Worm (Caenorhabditis elegans) whole organism, L2 larva: Measurements from ENCODE around the gene C05D11.8.

Experiments used
- aly-2 ChIP-seq: fragments of 150-350 bp; optimal IDR thresholded peaks from 2 replicates; lab custom pipeline; 2014; ENCODE audit warnings: missing biosample characterization, missing genetic modification characterization
- ama-1 ChIP-seq: fragments of 150-350 bp; optimal IDR thresholded peaks from 2 replicates; lab custom pipeline; 2018; ENCODE audit warnings: inconsistent platforms
- ceh-16 ChIP-seq: fragments of 150-350 bp; optimal IDR thresholded peaks from 2 replicates; lab custom pipeline; 2014; ENCODE audit warnings: missing biosample characterization, missing genetic modification characterization
- nhr-77 ChIP-seq: fragments of 150-350 bp; optimal IDR thresholded peaks from 2 replicates; lab custom pipeline; 2014; ENCODE audit warnings: missing biosample characterization, missing genetic modification characterization
- skn-1 ChIP-seq: sonication (generic microtip); optimal IDR thresholded peaks from 2 replicates; lab custom pipeline; 2017; ENCODE audit warnings: missing biosample characterization, missing genetic modification characterization
- unc-62 ChIP-seq: fragments of 150-350 bp; optimal IDR thresholded peaks from 2 replicates; lab custom pipeline; 2014; ENCODE audit warnings: missing biosample characterization, missing genetic modification reagents, missing genetic modification characterization

- TF ChIP-seq ama-1 (lab: Kevin White, UChicago), result no peak
- TF ChIP-seq unc-62 (GFP tag; lab: Kevin White, UChicago), result no peak
- no peak for TF ChIP-seq nhr-77 (tag; lab: Kevin White, UChicago)
- no peak for TF ChIP-seq aly-2 (tag; lab: Kevin White, UChicago)
- TF ChIP-seq ceh-16 (tag; lab: Kevin White, UChicago), result no peak
- no peak for TF ChIP-seq skn-1 (tag; lab: Kevin White, UChicago)
Observed at ce11 chrIII:6395706-6396232, 31.3 kb downstream of the C05D11.8 start, which contains the start of gene oatr-1.
